Worm (Caenorhabditis elegans): ENCODE measurements around the gene F54D5.4.
A peak's percentile ranks its signal among the peaks of the same experiment; 100 is the strongest.

F54D5.4 gene

DNA sequence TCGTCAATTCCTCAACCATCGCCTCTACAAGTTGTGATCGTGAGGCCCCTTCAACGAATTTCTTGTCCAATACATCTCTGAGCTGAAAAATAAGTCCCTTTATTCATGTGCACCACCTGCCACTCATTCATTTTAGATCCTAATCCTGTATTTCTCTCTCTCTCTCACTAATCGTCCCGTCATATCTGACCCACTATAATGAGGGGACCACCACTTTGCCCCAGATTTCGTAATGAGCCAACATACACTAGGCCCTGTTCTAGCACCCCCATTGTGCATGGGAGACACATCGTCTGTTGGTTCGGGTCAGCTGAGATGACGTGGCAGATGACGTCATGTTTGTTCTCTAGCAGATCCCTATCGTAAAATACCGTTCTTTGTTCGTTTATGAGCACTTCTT lies 34.2 kb upstream of the F54D5.4 start:
- TF ChIP-seq eor-1 (tag; optimal IDR thresholded peaks at IDR 0.05) (no peak), ceh-82 (tag; optimal IDR thresholded peaks at IDR 0.05) (no peak), aly-2 (tag; optimal IDR thresholded peaks at IDR 0.05) (no peak), R02D3.7 (tag; optimal IDR thresholded peaks at IDR 0.05) (no peak), nhr-43 (tag; optimal IDR thresholded peaks at IDR 0.05; ENCODE audit: poor library complexity, severe bottlenecking) (no peak), ama-1 (optimal IDR thresholded peaks at IDR 0.05) (no peak), jun-1 (tag; optimal IDR thresholded peaks at IDR 0.05) (no peak), nhr-76 (tag; optimal IDR thresholded peaks at IDR 0.05) (no peak), ceh-28 (tag; optimal IDR thresholded peaks at IDR 0.05) (no peak)

DNA sequence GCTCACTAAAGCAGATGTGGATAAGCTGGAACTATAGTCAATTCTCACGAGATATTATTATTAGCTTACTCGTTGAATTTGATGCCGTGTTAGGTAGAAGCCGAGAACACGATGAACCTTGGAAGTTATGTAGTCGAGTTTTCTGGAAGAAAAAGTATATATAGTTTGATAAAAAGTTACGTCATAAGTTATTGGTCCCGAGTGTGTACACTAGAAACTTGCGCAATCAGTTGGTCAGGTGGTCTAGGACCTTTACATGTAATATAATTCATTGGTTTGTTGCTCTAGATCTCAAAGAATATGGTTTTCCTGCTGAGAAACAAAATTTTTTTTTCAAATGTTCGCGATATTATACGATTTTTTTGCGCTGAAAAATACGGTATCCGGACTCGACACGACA lies 33.7 kb upstream of the F54D5.4 start:
- TF ChIP-seq egl-27 (tag; optimal IDR thresholded peaks at IDR 0.05) (no peak), ceh-28 (tag; optimal IDR thresholded peaks at IDR 0.05) (no peak), nhr-76 (tag; optimal IDR thresholded peaks at IDR 0.05) (no peak), zag-1 (tag; optimal IDR thresholded peaks at IDR 0.05) (no peak), nhr-12 (tag; optimal IDR thresholded peaks at IDR 0.05) (no peak), elt-1 (tag; optimal IDR thresholded peaks at IDR 0.05) (no peak), skn-1 (tag; optimal IDR thresholded peaks at IDR 0.05) (no peak), R02D3.7 (tag; optimal IDR thresholded peaks at IDR 0.05) (no peak)

DNA sequence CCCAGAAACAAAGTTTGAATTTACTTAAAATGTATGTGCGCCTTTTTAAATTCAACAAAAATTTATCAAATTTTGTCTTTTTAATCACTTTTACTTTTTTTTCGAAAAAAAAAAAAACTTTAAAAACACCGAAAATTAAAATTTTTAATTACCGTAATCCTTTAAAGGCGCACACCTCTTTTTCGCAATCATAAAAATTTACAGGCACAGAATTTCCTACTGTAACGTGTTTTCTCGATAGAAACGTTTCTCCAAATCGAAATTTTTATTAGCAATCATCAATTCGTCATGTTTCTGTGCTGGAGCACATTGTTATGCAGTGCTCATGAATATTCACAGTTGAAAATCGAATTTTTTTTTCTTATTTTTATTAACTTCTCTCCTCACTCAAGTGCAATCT lies 33.1 kb upstream of the F54D5.4 start:
- no peak for TF ChIP-seq mml-1 (tag; optimal IDR thresholded peaks at IDR 0.05)
- no peak for TF ChIP-seq egl-5 (tag; optimal IDR thresholded peaks at IDR 0.05)
- TF ChIP-seq pqm-1 (tag; optimal IDR thresholded peaks at IDR 0.05): no peak
- no peak for TF ChIP-seq eor-1 (tag; optimal IDR thresholded peaks at IDR 0.05)
- no peak for TF ChIP-seq nhr-77 (tag; optimal IDR thresholded peaks at IDR 0.05)
- TF ChIP-seq ZK546.5 (tag; optimal IDR thresholded peaks at IDR 0.05): no peak
- TF ChIP-seq mdl-1 (tag; optimal IDR thresholded peaks at IDR 0.05): no peak
- TF ChIP-seq zag-1 (tag; optimal IDR thresholded peaks at IDR 0.05): no peak
- no peak for TF ChIP-seq nhr-67 (tag; optimal IDR thresholded peaks at IDR 0.05)
- TF ChIP-seq nhr-25 (tag; optimal IDR thresholded peaks at IDR 0.05): no peak
- no peak for TF ChIP-seq unc-62 (GFP tag; optimal IDR thresholded peaks at IDR 0.05)
- TF ChIP-seq lin-15B (tag; optimal IDR thresholded peaks at IDR 0.05): no peak
- no peak for TF ChIP-seq unc-39 (tag; optimal IDR thresholded peaks at IDR 0.05)

DNA sequence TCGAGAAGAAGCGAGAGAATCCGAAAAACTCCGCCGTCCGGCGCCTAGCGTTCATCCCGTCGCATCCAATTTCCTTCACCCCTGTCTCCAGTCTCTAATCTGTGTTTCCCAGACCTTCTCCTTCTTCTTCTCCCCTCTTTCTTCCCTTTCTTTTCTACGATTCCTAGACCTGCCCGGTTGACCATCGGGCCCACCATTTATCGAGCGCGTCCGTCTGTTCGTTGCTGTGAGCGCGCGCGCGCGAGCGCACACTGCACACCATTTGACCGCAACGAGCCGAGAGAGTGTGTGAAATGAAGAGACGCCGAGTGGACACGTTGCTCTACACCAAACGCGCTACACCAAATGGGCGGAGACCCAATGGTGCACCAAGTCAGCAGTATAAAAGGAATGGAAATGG lies 32.5 kb upstream of the F54D5.4 start:
- TF ChIP-seq nhr-43 (tag; optimal IDR thresholded peaks at IDR 0.05; ENCODE audit: poor library complexity, severe bottlenecking): no peak
- peak; percentile 15 for TF ChIP-seq nhr-23 (tag; optimal IDR thresholded peaks at IDR 0.05)

ce11 chrII:11537606-11538016 lies 32.0 kb upstream of the F54D5.4 start:
- no peak for TF ChIP-seq ceh-82 (tag; optimal IDR thresholded peaks at IDR 0.05)
- no peak for TF ChIP-seq zag-1 (tag; optimal IDR thresholded peaks at IDR 0.05)
- TF ChIP-seq unc-62 (GFP tag; optimal IDR thresholded peaks at IDR 0.05): no peak
- TF ChIP-seq mdl-1 (tag; optimal IDR thresholded peaks at IDR 0.05): no peak
- no peak for TF ChIP-seq nhr-23 (tag; optimal IDR thresholded peaks at IDR 0.05)
- TF ChIP-seq nhr-237 (tag; optimal IDR thresholded peaks at IDR 0.05): no peak
- TF ChIP-seq snpc-4 (tag; optimal IDR thresholded peaks at IDR 0.05): no peak
- TF ChIP-seq eor-1 (tag; optimal IDR thresholded peaks at IDR 0.05): no peak
- no peak for TF ChIP-seq egl-27 (tag; optimal IDR thresholded peaks at IDR 0.05)
- no peak for TF ChIP-seq pha-4 (tag; optimal IDR thresholded peaks at IDR 0.05)
- no peak for TF ChIP-seq elt-2 (tag; optimal IDR thresholded peaks at IDR 0.05)
- TF ChIP-seq nhr-11 (tag; optimal IDR thresholded peaks at IDR 0.05): no peak
- no peak for TF ChIP-seq pqm-1 (tag; optimal IDR thresholded peaks at IDR 0.05)
- TF ChIP-seq elt-1 (tag; optimal IDR thresholded peaks at IDR 0.05): no peak
- TF ChIP-seq nhr-25 (tag; optimal IDR thresholded peaks at IDR 0.05): no peak
- no peak for TF ChIP-seq aly-2 (tag; optimal IDR thresholded peaks at IDR 0.05)
- TF ChIP-seq ztf-4 (tag; optimal IDR thresholded peaks at IDR 0.05): no peak
- no peak for TF ChIP-seq ceh-16 (tag; optimal IDR thresholded peaks at IDR 0.05)
- TF ChIP-seq lsy-12 (tag; optimal IDR thresholded peaks at IDR 0.05): no peak

ce11 chrII:11538741-11539140 lies 30.9 kb upstream of the F54D5.4 start, which contains the start of gene Y62F5A.9:
Gene Y62F5A.9 (minus strand): TSS chrII:11538841.
- TF ChIP-seq ceh-16 (tag; optimal IDR thresholded peaks at IDR 0.05) (no peak), snpc-4 (tag; optimal IDR thresholded peaks at IDR 0.05) (no peak), nhr-77 (tag; optimal IDR thresholded peaks at IDR 0.05) (no peak), lin-39 (tag; optimal IDR thresholded peaks at IDR 0.05) (no peak), aly-2 (tag; optimal IDR thresholded peaks at IDR 0.05) (no peak), tbx-2 (tag; optimal IDR thresholded peaks at IDR 0.05) (no peak), nhr-25 (tag; optimal IDR thresholded peaks at IDR 0.05) (no peak), lsy-12 (tag; optimal IDR thresholded peaks at IDR 0.05) (no peak), ceh-9 (tag; optimal IDR thresholded peaks at IDR 0.05) (no peak), fkh-2 (tag; optimal IDR thresholded peaks at IDR 0.05) (no peak), hmg-11 (tag; optimal IDR thresholded peaks at IDR 0.05) (no peak), ceh-82 (tag; optimal IDR thresholded peaks at IDR 0.05) (no peak), unc-62 (GFP tag; optimal IDR thresholded peaks at IDR 0.05) (no peak), nhr-12 (tag; optimal IDR thresholded peaks at IDR 0.05) (no peak), eor-1 (tag; optimal IDR thresholded peaks at IDR 0.05) (no peak), sea-2 (GFP tag; optimal IDR thresholded peaks at IDR 0.05) (no peak), nhr-28 (tag; optimal IDR thresholded peaks at IDR 0.05) (no peak)
